Fruit fly (Drosophila melanogaster) whole organism, prepupa: ENCODE results near the gene CG11555.
A peak's percentile ranks its signal among the peaks of the same experiment; 100 is the strongest.

Source experiments
- Blimp-1 ChIP-seq: fragments of 200-800 bp; sonication (Bioruptor generic); optimal IDR thresholded peaks from 3 replicates; lab custom pipeline; 2017; ENCODE audit warnings: missing biosample characterization, missing genetic modification characterization, mild to moderate bottlenecking, moderate library complexity, missing genetic modification reagents
- CG10631 ChIP-seq: fragments of 200-800 bp; sonication (Bioruptor generic); optimal IDR thresholded peaks from 2 replicates; lab custom pipeline; 2016; ENCODE audit warnings: missing biosample characterization, missing genetic modification characterization
- CG10669 ChIP-seq: fragments of 200-800 bp; sonication (Bioruptor generic); optimal IDR thresholded peaks from 3 replicates; lab custom pipeline; 2018; ENCODE audit warnings: missing biosample characterization, mild to moderate bottlenecking, missing genetic modification characterization, moderate library complexity
- CG11294 ChIP-seq: fragments of 200-800 bp; sonication (Bioruptor generic); IDR thresholded peaks from 2 replicates; pipeline ENCODE4 v1.3.6; 2022; ENCODE audit warnings: missing biosample characterization, missing genetic modification characterization
- CG11762 ChIP-seq: fragments of 200-800 bp; sonication (Bioruptor generic); optimal IDR thresholded peaks from 3 replicates; lab custom pipeline; 2016; ENCODE audit warnings: missing biosample characterization, missing genetic modification characterization; ENCODE audit not compliant: insufficient read depth
- CG11902 ChIP-seq: fragments of 200-800 bp; sonication (Bioruptor generic); optimal IDR thresholded peaks from 3 replicates; lab custom pipeline; 2016; ENCODE audit warnings: missing biosample characterization, missing genetic modification characterization
- CG15336 ChIP-seq: fragments of 200-800 bp; sonication (Bioruptor generic); IDR thresholded peaks from 2 replicates; pipeline ENCODE4 v1.3.6; 2022; ENCODE audit warnings: missing biosample characterization, missing genetic modification characterization
- CG16779 ChIP-seq: fragments of 200-800 bp; sonication (Bioruptor generic); optimal IDR thresholded peaks from 3 replicates; lab custom pipeline; 2017; ENCODE audit warnings: missing biosample characterization, mild to moderate bottlenecking, missing genetic modification characterization
- CG3032 ChIP-seq: fragments of 200-800 bp; optimal IDR thresholded peaks from 2 replicates; lab custom pipeline; 2019; ENCODE audit warnings: missing biosample characterization, mild to moderate bottlenecking, missing genetic modification characterization, moderate library complexity
- CG31627 ChIP-seq: fragments of 200-800 bp; sonication (Bioruptor generic); optimal IDR thresholded peaks from 3 replicates; lab custom pipeline; 2016; ENCODE audit warnings: missing biosample characterization, missing genetic modification characterization
- CG34406 ChIP-seq: fragments of 200-800 bp; sonication (Bioruptor generic); optimal IDR thresholded peaks from 3 replicates; lab custom pipeline; 2016; ENCODE audit warnings: missing biosample characterization, missing genetic modification characterization
- CG6163 ChIP-seq: fragments of 200-800 bp; sonication (Bioruptor generic); IDR thresholded peaks from 3 replicates; pipeline ENCODE4 v1.3.6; 2022; ENCODE audit warnings: missing biosample characterization, missing genetic modification characterization
- CG6792 ChIP-seq: fragments of 200-800 bp; sonication (Bioruptor generic); optimal IDR thresholded peaks from 3 replicates; lab custom pipeline; 2016; ENCODE audit warnings: missing biosample characterization, missing genetic modification characterization
- CG6854 ChIP-seq: fragments of 200-800 bp; sonication (Bioruptor generic); optimal IDR thresholded peaks from 2 replicates; lab custom pipeline; 2017; ENCODE audit warnings: missing biosample characterization, mild to moderate bottlenecking, missing genetic modification characterization
- CG7368 ChIP-seq: fragments of 200-800 bp; sonication (Bioruptor generic); optimal IDR thresholded peaks from 3 replicates; lab custom pipeline; 2016; ENCODE audit warnings: missing biosample characterization, missing genetic modification characterization
- CG8119 ChIP-seq: fragments of 200-800 bp; sonication (Bioruptor generic); IDR thresholded peaks from 3 replicates; pipeline ENCODE4 v1.3.6; 2022; ENCODE audit warnings: missing biosample characterization, missing genetic modification characterization
- Eip75B ChIP-seq: fragments of 200-800 bp; sonication (Bioruptor generic); optimal IDR thresholded peaks from 3 replicates; lab custom pipeline; 2016; ENCODE audit warnings: missing biosample characterization, missing genetic modification characterization
- Eip78C ChIP-seq: fragments of 200-800 bp; sonication (Bioruptor generic); peaks from one replicate; lab custom pipeline; 2016; ENCODE audit warnings: missing biosample characterization, missing genetic modification characterization
- Eip93F ChIP-seq: fragments of 200-800 bp; sonication (Bioruptor generic); optimal IDR thresholded peaks from 2 replicates; lab custom pipeline; 2016; ENCODE audit warnings: missing biosample characterization, mild to moderate bottlenecking, missing genetic modification characterization
- Ets21C ChIP-seq: fragments of 200-800 bp; sonication (Bioruptor generic); optimal IDR thresholded peaks from 3 replicates; lab custom pipeline; 2016; ENCODE audit warnings: missing biosample characterization, missing genetic modification characterization
- Ets96B ChIP-seq: fragments of 200-800 bp; optimal IDR thresholded peaks from 2 replicates; lab custom pipeline; 2019; ENCODE audit warnings: missing biosample characterization, mild to moderate bottlenecking, missing genetic modification characterization, moderate library complexity
- Hr38 ChIP-seq: sonication (Bioruptor generic); optimal IDR thresholded peaks from 2 replicates; lab custom pipeline; 2016; ENCODE audit warnings: missing biosample characterization, missing genetic modification characterization
- Hr4 ChIP-seq: fragments of 200-800 bp; sonication (Bioruptor generic); optimal IDR thresholded peaks from 3 replicates; lab custom pipeline; 2016; ENCODE audit warnings: missing biosample characterization, missing genetic modification characterization
- OdsH ChIP-seq: fragments of 200-800 bp; sonication (Bioruptor generic); optimal IDR thresholded peaks from 3 replicates; lab custom pipeline; 2016; ENCODE audit warnings: missing biosample characterization, missing genetic modification characterization
- Sox102F ChIP-seq: fragments of 200-800 bp; sonication (Bioruptor generic); optimal IDR thresholded peaks from 2 replicates; lab custom pipeline; 2016; ENCODE audit warnings: missing biosample characterization, mild to moderate bottlenecking, missing genetic modification characterization
- Sox14 ChIP-seq: fragments of 200-800 bp; sonication (Bioruptor generic); optimal IDR thresholded peaks from 3 replicates; lab custom pipeline; 2016; ENCODE audit warnings: missing biosample characterization, missing genetic modification characterization
- Sox15 ChIP-seq: fragments of 200-800 bp; sonication (Bioruptor generic); optimal IDR thresholded peaks from 3 replicates; lab custom pipeline; 2016; ENCODE audit warnings: missing biosample characterization, missing genetic modification characterization
- acj6 ChIP-seq: fragments of 200-800 bp; sonication (Bioruptor generic); optimal IDR thresholded peaks from 3 replicates; lab custom pipeline; 2016; ENCODE audit warnings: missing biosample characterization, missing genetic modification characterization
- dac ChIP-seq: fragments of 200-800 bp; sonication (Bioruptor generic); optimal IDR thresholded peaks from 2 replicates; lab custom pipeline; 2017; ENCODE audit warnings: missing biosample characterization, mild to moderate bottlenecking, missing genetic modification characterization
- dsx ChIP-seq: fragments of 200-800 bp; optimal IDR thresholded peaks from 3 replicates; lab custom pipeline; 2019; ENCODE audit warnings: missing biosample characterization, mild to moderate bottlenecking, missing genetic modification characterization, moderate library complexity; ENCODE audit not compliant: poor library complexity, severe bottlenecking
- eg ChIP-seq: fragments of 200-800 bp; sonication (Bioruptor generic); IDR thresholded peaks from 3 replicates; pipeline ENCODE4 v1.3.6; 2022; ENCODE audit warnings: missing biosample characterization, missing genetic modification characterization
- esn ChIP-seq: fragments of 200-800 bp; sonication (Bioruptor generic); optimal IDR thresholded peaks from 2 replicates; lab custom pipeline; 2016; ENCODE audit warnings: missing biosample characterization, mild to moderate bottlenecking, missing genetic modification characterization, moderate library complexity
- fkh ChIP-seq: fragments of 200-800 bp; sonication (Bioruptor generic); optimal IDR thresholded peaks from 3 replicates; lab custom pipeline; 2017; ENCODE audit warnings: missing biosample characterization, mild to moderate bottlenecking, missing genetic modification characterization, moderate library complexity
- lz ChIP-seq: fragments of 200-800 bp; sonication (Bioruptor generic); optimal IDR thresholded peaks from 3 replicates; lab custom pipeline; 2016; ENCODE audit warnings: missing biosample characterization, missing genetic modification characterization
- net ChIP-seq: fragments of 200-800 bp; sonication (Bioruptor generic); optimal IDR thresholded peaks from 3 replicates; lab custom pipeline; 2016; ENCODE audit warnings: missing biosample characterization, missing genetic modification characterization
- pdm3 ChIP-seq: fragments of 200-800 bp; sonication (Bioruptor generic); optimal IDR thresholded peaks from 3 replicates; lab custom pipeline; 2016; ENCODE audit warnings: missing biosample characterization, missing genetic modification characterization
- spab ChIP-seq: fragments of 200-800 bp; sonication (Bioruptor generic); optimal IDR thresholded peaks from 2 replicates; lab custom pipeline; 2017; ENCODE audit warnings: missing biosample characterization, mild to moderate bottlenecking, missing genetic modification characterization, missing genetic modification reagents
- svp ChIP-seq: fragments of 200-800 bp; sonication (Bioruptor generic); peaks from one replicate; lab custom pipeline; 2016; ENCODE audit warnings: missing biosample characterization, missing genetic modification characterization
- topi ChIP-seq: fragments of 200-800 bp; sonication (Bioruptor generic); optimal IDR thresholded peaks from 3 replicates; lab custom pipeline; 2016; ENCODE audit warnings: missing biosample characterization, missing genetic modification characterization
- vri ChIP-seq: fragments of 200-800 bp; sonication (Bioruptor generic); optimal IDR thresholded peaks from 3 replicates; lab custom pipeline; 2016; ENCODE audit warnings: missing biosample characterization, mild to moderate bottlenecking, missing genetic modification characterization

CG11555 gene

DNA sequence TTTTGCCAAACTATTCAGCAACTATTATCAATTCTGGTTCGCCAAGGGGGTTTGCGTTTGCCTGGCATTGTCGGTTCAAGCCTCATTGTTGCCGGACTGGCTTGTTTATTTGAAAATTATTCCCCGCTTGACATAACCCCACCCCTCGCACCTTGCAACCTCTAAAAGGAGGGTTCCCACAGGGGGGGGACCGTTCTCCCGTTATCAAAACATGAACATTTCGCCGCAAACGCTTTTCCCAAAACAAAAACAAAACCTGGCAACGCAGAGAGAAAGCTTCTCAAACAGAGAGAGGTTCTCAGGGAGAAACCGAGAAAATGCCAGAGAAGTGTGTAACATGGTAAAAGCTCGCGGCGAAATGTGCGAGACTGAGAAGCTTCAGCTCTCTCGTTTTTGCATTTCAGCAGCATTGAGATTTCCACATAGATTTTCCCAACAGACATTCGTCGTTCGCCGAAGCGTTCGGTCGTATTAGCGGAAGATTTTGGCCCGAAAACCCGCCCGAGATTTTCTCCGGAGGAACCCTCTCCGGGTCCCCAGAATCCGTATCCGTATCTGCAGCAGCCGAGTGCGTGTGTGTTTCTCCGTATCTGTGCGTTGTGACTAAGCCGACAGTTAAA lies 36.3 kb downstream of the CG11555 start:
- TF ChIP-seq vri (no peak), CG3032 (tag; lab: Kevin White, UChicago) (no peak), CG10669 (GFP tag; lab: Kevin White, UChicago) (no peak), CG11294 (GFP tag; lab: Robert Waterston, UW) (no peak), Sox15 (GFP tag; lab: Kevin White, UChicago) (no peak), Hr4 (GFP tag; lab: Kevin White, UChicago) (no peak), CG6854 (GFP tag; lab: Kevin White, UChicago) (no peak), Ets21C (GFP tag; lab: Kevin White, UChicago) (no peak), Sox102F (GFP tag; lab: Kevin White, UChicago) (no peak), net (GFP tag; lab: Kevin White, UChicago) (no peak), lz (GFP tag; lab: Kevin White, UChicago) (no peak), CG10631 (no peak), esn (no peak), CG15336 (peak; percentile 25; the same call in 1 of the 2 replicates), Eip78C (peak; percentile 39), OdsH (GFP tag; lab: Kevin White, UChicago) (no peak), Hr38 (GFP tag; lab: Kevin White, UChicago) (no peak), CG11762 (GFP tag; lab: Kevin White, UChicago) (no peak), CG16779 (tag; lab: Kevin White, UChicago) (no peak), Ets96B (tag; lab: Kevin White, UChicago) (no peak), pdm3 (GFP tag; lab: Kevin White, UChicago) (no peak), Sox14 (no peak), CG34406 (GFP tag; lab: Kevin White, UChicago) (no peak), CG6792 (GFP tag; lab: Kevin White, UChicago) (no peak), Eip75B (GFP tag; lab: Kevin White, UChicago) (no peak), svp (GFP tag; lab: Kevin White, UChicago) (peak; percentile 66), CG11902 (no peak), spab (no peak), Blimp-1 (GFP tag; lab: Kevin White, UChicago) (no peak), CG8119 (GFP tag; lab: Robert Waterston, UW) (0 out of 3 replicates have a peak, but pooled peaks have one; percentile 26), topi (GFP tag; lab: Kevin White, UChicago) (no peak), acj6 (no peak), CG6163 (GFP tag; lab: Robert Waterston, UW) (no peak), fkh (peak; percentile 59), CG7368 (GFP tag; lab: Kevin White, UChicago) (no peak), eg (GFP tag; lab: Robert Waterston, UW) (peak; percentile 57; the same call in 1 of the 3 replicates), Eip93F (no peak), dsx (GFP tag; lab: Kevin White, UChicago) (no peak), CG31627 (GFP tag; lab: Kevin White, UChicago) (no peak), dac (GFP tag; lab: Kevin White, UChicago) (no peak)

DNA sequence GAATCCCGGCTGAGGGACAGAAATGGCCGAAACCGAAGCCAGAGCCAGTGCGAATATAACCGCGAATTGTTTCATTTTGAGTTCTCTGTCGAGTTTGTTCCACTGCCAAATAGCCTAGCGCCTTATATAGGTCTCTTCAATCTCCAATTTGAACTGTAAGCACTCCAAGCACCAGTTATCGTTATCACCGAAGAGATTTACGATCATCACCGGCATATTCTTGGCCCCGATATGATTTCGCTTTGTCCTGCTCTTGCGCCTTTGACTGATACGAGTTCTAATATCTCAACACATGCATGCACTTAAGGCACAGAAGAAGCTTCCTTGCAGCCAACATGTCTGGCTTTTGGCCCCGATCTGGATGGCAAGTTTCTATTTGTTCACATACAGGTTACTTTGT lies 45.5 kb downstream of the CG11555 start, which contains the start of gene CG11912:
TSS of gene CG11912 (minus strand) at position 101 of the 400 bp plus-strand sequence.
- TF ChIP-seq CG10631 = no peak
- no peak for TF ChIP-seq Eip75B (GFP tag; lab: Kevin White, UChicago)
- no peak for TF ChIP-seq CG11902
- TF ChIP-seq Sox15 (GFP tag; lab: Kevin White, UChicago) = no peak
- no peak for TF ChIP-seq Ets21C (GFP tag; lab: Kevin White, UChicago)
- TF ChIP-seq CG6792 (GFP tag; lab: Kevin White, UChicago) = no peak
- no peak for TF ChIP-seq CG11762 (GFP tag; lab: Kevin White, UChicago)
